Worm (Caenorhabditis elegans) whole organism, L3 larva: ENCODE measurements around the gene srr-1.

Experiments used
- R02D3.7 ChIP-seq: fragments of 150-350 bp; optimal IDR thresholded peaks from 2 replicates; lab custom pipeline; 2014; ENCODE audit warnings: missing biosample characterization, missing genetic modification characterization
- aly-2 ChIP-seq: fragments of 150-350 bp; optimal IDR thresholded peaks from 2 replicates; lab custom pipeline; 2014; ENCODE audit warnings: missing biosample characterization, missing genetic modification characterization
- ama-1 ChIP-seq: fragments of 150-350 bp; optimal IDR thresholded peaks from 2 replicates; lab custom pipeline; 2018
- ceh-16 ChIP-seq: sonication (generic microtip); optimal IDR thresholded peaks from 2 replicates; lab custom pipeline; 2017; ENCODE audit warnings: missing biosample characterization, missing genetic modification characterization
- ceh-82 ChIP-seq: fragments of 150-350 bp; optimal IDR thresholded peaks from 2 replicates; lab custom pipeline; 2014; ENCODE audit warnings: missing biosample characterization, missing genetic modification characterization
- ceh-9 ChIP-seq: sonication (generic microtip); optimal IDR thresholded peaks from 2 replicates; lab custom pipeline; 2018; ENCODE audit warnings: missing biosample characterization, missing genetic modification characterization
- daf-12 ChIP-seq: fragments of 150-350 bp; optimal IDR thresholded peaks from 2 replicates; lab custom pipeline; 2014; ENCODE audit warnings: missing biosample characterization, missing genetic modification reagents, missing genetic modification characterization
- elt-1 ChIP-seq: fragments of 150-350 bp; optimal IDR thresholded peaks from 2 replicates; lab custom pipeline; 2014; ENCODE audit warnings: missing biosample characterization, missing genetic modification characterization
- elt-2 ChIP-seq: sonication (generic microtip); optimal IDR thresholded peaks from 2 replicates; lab custom pipeline; 2016; ENCODE audit warnings: missing genetic modification reagents, mild to moderate bottlenecking, missing genetic modification characterization, missing compliant biosample characterization
- elt-3 ChIP-seq, 3 experiments: fragments of 150-350 bp in 1 of 3; sonication (generic microtip) in 2 of 3; optimal IDR thresholded peaks; 2 replicates in 2 of 3; 4 replicates in 1 of 3; lab custom pipeline; 2014 to 2017; ENCODE audit warnings: missing biosample characterization in 3 of 3, missing genetic modification characterization in 3 of 3
- fkh-2 ChIP-seq: fragments of 150-350 bp; optimal IDR thresholded peaks from 2 replicates; lab custom pipeline; 2014; ENCODE audit warnings: missing biosample characterization, missing genetic modification reagents, missing genetic modification characterization
- hmg-11 ChIP-seq: sonication (generic microtip); optimal IDR thresholded peaks from 2 replicates; lab custom pipeline; 2016; ENCODE audit warnings: missing genetic modification characterization, missing compliant biosample characterization
- jun-1 ChIP-seq: fragments of 150-350 bp; optimal IDR thresholded peaks from 2 replicates; lab custom pipeline; 2014; ENCODE audit warnings: missing biosample characterization, missing genetic modification reagents, missing genetic modification characterization
- lin-39 ChIP-seq: fragments of 150-350 bp; optimal IDR thresholded peaks from 2 replicates; lab custom pipeline; 2018; ENCODE audit warnings: missing biosample characterization, missing genetic modification reagents, missing genetic modification characterization
- lsy-12 ChIP-seq: sonication (generic microtip); optimal IDR thresholded peaks from 2 replicates; lab custom pipeline; 2016; ENCODE audit warnings: mild to moderate bottlenecking, missing genetic modification characterization, missing compliant biosample characterization
- mdl-1 ChIP-seq: fragments of 150-350 bp; optimal IDR thresholded peaks from 2 replicates; lab custom pipeline; 2014; ENCODE audit warnings: missing biosample characterization, missing genetic modification characterization
- mml-1 ChIP-seq: fragments of 150-350 bp; sonication (generic microtip); optimal IDR thresholded peaks from 3 replicates; lab custom pipeline; 2014; ENCODE audit warnings: missing biosample characterization, missing genetic modification characterization
- nfya-1 ChIP-seq: sonication (generic microtip); optimal IDR thresholded peaks from 2 replicates; lab custom pipeline; 2017; ENCODE audit warnings: missing genetic modification characterization, mild to moderate bottlenecking, missing compliant biosample characterization, antibody characterized with exemption, moderate library complexity; ENCODE audit not compliant: insufficient read depth
- nhr-12 ChIP-seq: fragments of 150-350 bp; optimal IDR thresholded peaks from 2 replicates; lab custom pipeline; 2014; ENCODE audit warnings: missing biosample characterization, missing genetic modification characterization
- nhr-23 ChIP-seq: fragments of 150-350 bp; optimal IDR thresholded peaks from 2 replicates; lab custom pipeline; 2014; ENCODE audit warnings: missing biosample characterization, missing genetic modification reagents, missing genetic modification characterization
- nhr-237 ChIP-seq: fragments of 150-350 bp; optimal IDR thresholded peaks from 2 replicates; lab custom pipeline; 2014; ENCODE audit warnings: missing biosample characterization, missing genetic modification characterization
- nhr-43 ChIP-seq: sonication (generic microtip); optimal IDR thresholded peaks from 2 replicates; lab custom pipeline; 2016; ENCODE audit warnings: mild to moderate bottlenecking, missing genetic modification characterization, missing compliant biosample characterization; ENCODE audit not compliant: poor library complexity, severe bottlenecking
- nhr-76 ChIP-seq: fragments of 150-350 bp; sonication (generic microtip); optimal IDR thresholded peaks from 5 replicates; lab custom pipeline; 2014; ENCODE audit warnings: missing biosample characterization, missing genetic modification characterization
- nhr-77 ChIP-seq: fragments of 150-350 bp; optimal IDR thresholded peaks from 2 replicates; lab custom pipeline; 2014; ENCODE audit warnings: missing biosample characterization, missing genetic modification characterization
- pqm-1 ChIP-seq: fragments of 150-350 bp; optimal IDR thresholded peaks from 2 replicates; lab custom pipeline; 2017; ENCODE audit warnings: missing biosample characterization, missing genetic modification characterization, inconsistent platforms
- sea-2 ChIP-seq: fragments of 150-350 bp; sonication (generic microtip); optimal IDR thresholded peaks from 4 replicates; lab custom pipeline; 2014; ENCODE audit warnings: missing biosample characterization, missing genetic modification reagents, missing genetic modification characterization
- skn-1 ChIP-seq: fragments of 150-350 bp; optimal IDR thresholded peaks from 2 replicates; lab custom pipeline; 2014; ENCODE audit warnings: missing biosample characterization, missing genetic modification characterization
- tbx-2 ChIP-seq: sonication (generic microtip); optimal IDR thresholded peaks from 2 replicates; lab custom pipeline; 2016; ENCODE audit warnings: mild to moderate bottlenecking, missing genetic modification characterization, missing compliant biosample characterization
- unc-39 ChIP-seq: sonication (generic microtip); optimal IDR thresholded peaks from 4 replicates; lab custom pipeline; 2017; ENCODE audit warnings: missing biosample characterization, missing genetic modification characterization
- unc-62 ChIP-seq: fragments of 150-350 bp; sonication (generic microtip); optimal IDR thresholded peaks from 4 replicates; lab custom pipeline; 2014; ENCODE audit warnings: missing biosample characterization, missing genetic modification reagents, missing genetic modification characterization
- zag-1 ChIP-seq: fragments of 150-350 bp; optimal IDR thresholded peaks from 2 replicates; lab custom pipeline; 2014; ENCODE audit warnings: missing biosample characterization, missing genetic modification characterization
- ztf-11 ChIP-seq: fragments of 150-350 bp; optimal IDR thresholded peaks from 2 replicates; lab custom pipeline; 2014; ENCODE audit warnings: missing biosample characterization, missing genetic modification characterization

srr-1 gene

DNA sequence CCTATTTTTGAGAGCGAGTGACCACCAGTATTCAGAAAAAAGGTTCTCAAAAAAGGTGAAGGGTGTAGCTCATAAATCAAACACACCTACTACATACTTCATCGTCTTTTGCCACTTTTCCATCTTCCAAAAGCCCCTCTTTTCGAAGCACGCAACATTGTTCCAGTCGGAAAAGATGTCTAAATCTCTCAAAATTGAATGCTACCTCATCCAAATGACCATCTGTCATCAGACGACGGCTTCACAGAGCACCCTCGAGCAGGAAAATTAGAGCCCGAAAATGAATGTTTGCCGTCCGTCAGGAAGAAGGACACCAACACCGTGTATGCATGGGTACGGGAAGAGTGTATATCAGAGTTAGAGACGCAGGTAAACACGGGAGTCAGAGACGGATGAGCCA, 32.0 kb downstream of the srr-1 start:
- TF ChIP-seq aly-2 (tag; lab: Kevin White, UChicago) (no peak), nhr-77 (no peak), zag-1 (no peak), ceh-9 (tag; lab: Kevin White, UChicago) (no peak)
- TF ChIP-seq, all 47 proteins: peak for 0

DNA sequence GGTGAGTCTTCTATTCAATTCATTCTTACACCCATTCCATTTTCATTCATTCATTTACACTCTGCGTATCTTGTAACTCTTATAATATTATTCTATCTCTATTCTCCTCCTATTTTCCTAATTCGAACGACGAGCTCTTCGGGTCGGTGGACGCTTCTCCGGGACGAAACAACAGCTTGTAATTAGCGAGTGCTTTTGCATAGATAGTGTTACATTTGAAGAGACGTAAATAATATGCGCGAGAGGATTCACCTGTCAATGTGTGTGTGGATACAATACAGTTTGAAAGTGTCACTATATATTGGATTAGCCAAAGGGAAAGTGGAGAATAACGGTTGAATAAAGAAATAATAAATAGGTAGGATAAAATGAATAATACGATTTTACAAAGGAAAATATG, 32.9 kb downstream of the srr-1 start:
- TF ChIP-seq nfya-1 (tag; lab: Kevin White, UChicago) = no peak
- no peak for TF ChIP-seq elt-1 (tag; lab: Kevin White, UChicago)
- TF ChIP-seq nhr-237 = no peak
- TF ChIP-seq unc-62 (GFP tag; lab: Kevin White, UChicago) = no peak
- no peak for TF ChIP-seq pqm-1 (tag; lab: Kevin White, UChicago)
- TF ChIP-seq tbx-2 (tag; lab: Kevin White, UChicago) = no peak
- no peak for TF ChIP-seq lsy-12 (tag; lab: Kevin White, UChicago)
- no peak for TF ChIP-seq elt-3 (tag; optimal IDR thresholded peaks at IDR 0.05; lab: Kevin White, UChicago)
- TF ChIP-seq jun-1 (tag; lab: Kevin White, UChicago) = no peak
- TF ChIP-seq nhr-76 (tag; lab: Kevin White, UChicago) = no peak
- TF ChIP-seq daf-12 (tag; lab: Kevin White, UChicago) = no peak
- no peak for TF ChIP-seq nhr-12 (tag; lab: Kevin White, UChicago)

DNA sequence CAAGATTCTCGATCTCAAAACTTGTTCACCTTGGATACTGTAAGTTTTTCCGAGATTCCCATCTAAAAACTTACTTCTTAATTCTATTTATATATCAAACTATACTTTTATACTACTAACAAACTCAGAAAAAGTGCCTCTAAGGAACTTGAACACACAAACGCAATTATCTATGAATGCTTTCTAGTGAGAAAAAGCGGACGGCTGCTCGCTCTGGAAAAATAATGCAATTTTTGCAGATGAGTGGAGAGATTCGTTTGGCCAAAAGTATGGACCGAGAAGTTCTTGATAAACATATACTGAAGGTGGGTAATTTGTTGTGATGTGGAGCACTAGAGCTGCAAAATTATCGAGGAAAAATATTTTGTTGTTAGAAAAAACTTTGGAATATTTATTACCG, 33.5 kb downstream of the srr-1 start:
- TF ChIP-seq nhr-23 (no peak), sea-2 (GFP tag; lab: Kevin White, UChicago) (no peak), unc-39 (tag; lab: Kevin White, UChicago) (no peak), nhr-237 (no peak), lsy-12 (tag; lab: Kevin White, UChicago) (no peak), hmg-11 (no peak), ama-1 (lab: Kevin White, UChicago) (no peak), jun-1 (tag; lab: Kevin White, UChicago) (no peak), zag-1 (no peak), nhr-43 (tag; lab: Kevin White, UChicago) (no peak), mml-1 (tag; lab: Kevin White, UChicago) (no peak)

DNA sequence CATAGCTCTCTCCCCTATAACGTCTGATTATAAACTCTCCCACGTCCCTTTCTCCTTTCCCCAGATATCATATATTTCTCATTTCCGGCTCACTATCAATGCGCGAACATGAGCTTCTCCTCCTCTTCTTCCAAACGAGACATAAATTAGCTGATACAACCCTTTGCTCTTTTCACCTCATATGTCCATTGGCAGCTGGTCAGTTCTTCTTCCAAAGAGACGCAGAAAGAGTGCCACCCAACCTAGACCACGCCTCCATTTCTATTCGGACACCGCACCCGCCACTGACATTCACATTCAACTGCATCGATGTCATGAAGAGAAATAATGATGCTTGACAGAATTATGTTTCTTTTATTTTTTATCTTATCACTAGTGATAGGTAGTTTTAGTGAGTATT, 34.8 kb downstream of the srr-1 start, which contains the start of gene fmi-1:
TSS of gene fmi-1 (plus strand) at position 301 of the 400 bp plus-strand sequence.
- TF ChIP-seq lsy-12 (tag; lab: Kevin White, UChicago) (no peak), nhr-43 (tag; lab: Kevin White, UChicago) (no peak), nhr-12 (tag; lab: Kevin White, UChicago) (no peak), lin-39 (tag; lab: Kevin White, UChicago) (no peak)

DNA sequence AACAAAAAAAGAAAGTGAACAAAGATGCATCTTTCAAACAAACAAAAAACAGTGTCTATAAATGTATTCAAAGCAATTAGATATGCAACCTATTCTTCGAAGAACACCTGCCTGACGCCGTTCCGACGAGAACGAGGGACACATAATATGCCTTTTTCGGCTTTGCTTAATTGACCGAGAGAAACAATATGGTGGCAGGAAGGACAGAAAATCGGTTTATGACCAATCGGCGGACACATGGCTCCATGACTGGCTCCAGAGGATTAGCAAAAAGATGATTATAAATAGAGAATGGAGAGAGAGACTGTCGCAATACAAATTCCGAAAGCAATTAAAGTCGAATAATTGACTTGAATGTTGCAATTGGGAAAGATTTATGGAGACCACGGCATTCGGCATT, 35.3 kb downstream of the srr-1 start:
- TF ChIP-seq aly-2 (tag; lab: Kevin White, UChicago) = no peak
- no peak for TF ChIP-seq nfya-1 (tag; lab: Kevin White, UChicago)
- TF ChIP-seq elt-1 (tag; lab: Kevin White, UChicago) = no peak
- TF ChIP-seq jun-1 (tag; lab: Kevin White, UChicago) = no peak
- no peak for TF ChIP-seq mml-1 (tag; lab: Kevin White, UChicago)
- no peak for TF ChIP-seq lsy-12 (tag; lab: Kevin White, UChicago)
- no peak for TF ChIP-seq ceh-16 (tag; lab: Kevin White, UChicago)
- no peak for TF ChIP-seq lin-39 (tag; lab: Kevin White, UChicago)
- no peak for TF ChIP-seq unc-39 (tag; lab: Kevin White, UChicago)
- TF ChIP-seq fkh-2 (tag; lab: Kevin White, UChicago) = no peak
- TF ChIP-seq R02D3.7 (tag; lab: Kevin White, UChicago) = no peak
- TF ChIP-seq ztf-11 (tag; lab: Kevin White, UChicago) = no peak
- no peak for TF ChIP-seq zag-1
- no peak for TF ChIP-seq ceh-9 (tag; lab: Kevin White, UChicago)
- TF ChIP-seq, all 47 proteins: peak for 0

DNA sequence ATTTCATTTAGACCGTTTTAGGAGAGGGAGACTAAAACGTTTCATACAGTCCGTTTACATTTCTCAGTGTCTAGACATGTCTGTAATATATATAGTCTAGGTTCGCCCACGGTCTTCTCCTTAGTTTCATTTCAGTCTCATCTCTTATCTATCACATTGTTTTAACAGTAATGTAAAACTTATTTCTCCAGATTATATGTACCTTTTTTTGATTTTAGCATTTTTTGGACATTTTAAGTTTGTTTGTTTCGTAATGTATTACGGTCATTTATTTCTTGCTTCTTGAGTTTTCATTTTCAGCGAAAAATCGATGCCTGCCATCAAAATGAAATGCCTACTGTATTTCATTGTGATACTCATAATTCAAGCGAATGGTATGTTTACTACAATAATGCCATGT, 39.7 kb downstream of the srr-1 start, which contains the start of gene F15B9.6:
TSS of gene F15B9.6 (plus strand) at position 301 of the 400 bp plus-strand sequence.
- TF ChIP-seq ama-1 (lab: Kevin White, UChicago) (no peak), ceh-82 (no peak), skn-1 (tag; lab: Kevin White, UChicago) (no peak), elt-2 (tag; lab: Kevin White, UChicago) (no peak), mdl-1 (no peak)
